Fruit fly (Drosophila melanogaster) whole organism, prepupa: ENCODE results near the gene AdipoR.

Experiments
- Blimp-1 ChIP-seq: fragments of 200-800 bp; sonication (Bioruptor generic); optimal IDR thresholded peaks from 3 replicates; lab custom pipeline; 2017; ENCODE audit warnings: missing biosample characterization, missing genetic modification characterization, mild to moderate bottlenecking, moderate library complexity, missing genetic modification reagents
- CG10631 ChIP-seq: fragments of 200-800 bp; sonication (Bioruptor generic); optimal IDR thresholded peaks from 2 replicates; lab custom pipeline; 2016; ENCODE audit warnings: missing biosample characterization, missing genetic modification characterization
- CG11294 ChIP-seq: fragments of 200-800 bp; sonication (Bioruptor generic); IDR thresholded peaks from 2 replicates; pipeline ENCODE4 v1.3.6; 2022; ENCODE audit warnings: missing biosample characterization, missing genetic modification characterization
- CG11762 ChIP-seq: fragments of 200-800 bp; sonication (Bioruptor generic); optimal IDR thresholded peaks from 3 replicates; lab custom pipeline; 2016; ENCODE audit warnings: missing biosample characterization, missing genetic modification characterization; ENCODE audit not compliant: insufficient read depth
- CG11902 ChIP-seq: fragments of 200-800 bp; sonication (Bioruptor generic); optimal IDR thresholded peaks from 3 replicates; lab custom pipeline; 2016; ENCODE audit warnings: missing biosample characterization, missing genetic modification characterization
- CG15336 ChIP-seq: fragments of 200-800 bp; sonication (Bioruptor generic); IDR thresholded peaks from 2 replicates; pipeline ENCODE4 v1.3.6; 2022; ENCODE audit warnings: missing biosample characterization, missing genetic modification characterization
- CG16779 ChIP-seq: fragments of 200-800 bp; sonication (Bioruptor generic); optimal IDR thresholded peaks from 3 replicates; lab custom pipeline; 2017; ENCODE audit warnings: missing biosample characterization, mild to moderate bottlenecking, missing genetic modification characterization
- CG3032 ChIP-seq: fragments of 200-800 bp; optimal IDR thresholded peaks from 2 replicates; lab custom pipeline; 2019; ENCODE audit warnings: missing biosample characterization, mild to moderate bottlenecking, missing genetic modification characterization, moderate library complexity
- CG31627 ChIP-seq: fragments of 200-800 bp; sonication (Bioruptor generic); optimal IDR thresholded peaks from 3 replicates; lab custom pipeline; 2016; ENCODE audit warnings: missing biosample characterization, missing genetic modification characterization
- CG32006 ChIP-seq: fragments of 200-800 bp; sonication (Bioruptor generic); optimal IDR thresholded peaks from 3 replicates; lab custom pipeline; 2017; ENCODE audit warnings: missing biosample characterization, mild to moderate bottlenecking, missing genetic modification characterization
- CG34406 ChIP-seq: fragments of 200-800 bp; sonication (Bioruptor generic); optimal IDR thresholded peaks from 3 replicates; lab custom pipeline; 2016; ENCODE audit warnings: missing biosample characterization, missing genetic modification characterization
- CG3919 ChIP-seq: fragments of 200-800 bp; sonication (Bioruptor generic); optimal IDR thresholded peaks from 3 replicates; lab custom pipeline; 2016; ENCODE audit warnings: missing biosample characterization, missing genetic modification characterization
- CG4318 ChIP-seq: fragments of 200-800 bp; sonication (Bioruptor generic); optimal IDR thresholded peaks from 3 replicates; lab custom pipeline; 2017; ENCODE audit warnings: missing biosample characterization, mild to moderate bottlenecking, missing genetic modification characterization
- CG6163 ChIP-seq: fragments of 200-800 bp; sonication (Bioruptor generic); IDR thresholded peaks from 3 replicates; pipeline ENCODE4 v1.3.6; 2022; ENCODE audit warnings: missing biosample characterization, missing genetic modification characterization
- CG6276 ChIP-seq: fragments of 200-800 bp; sonication (Bioruptor generic); optimal IDR thresholded peaks from 2 replicates; lab custom pipeline; 2017; ENCODE audit warnings: missing biosample characterization, mild to moderate bottlenecking, missing genetic modification characterization
- CG6808 ChIP-seq: fragments of 200-800 bp; sonication (Bioruptor generic); optimal IDR thresholded peaks from 3 replicates; lab custom pipeline; 2017; ENCODE audit warnings: missing biosample characterization, missing genetic modification characterization, mild to moderate bottlenecking, moderate library complexity, missing genetic modification reagents
- CG8119 ChIP-seq: fragments of 200-800 bp; sonication (Bioruptor generic); IDR thresholded peaks from 3 replicates; pipeline ENCODE4 v1.3.6; 2022; ENCODE audit warnings: missing biosample characterization, missing genetic modification characterization
- CG8632 ChIP-seq: fragments of 200-800 bp; sonication (Bioruptor generic); optimal IDR thresholded peaks from 3 replicates; lab custom pipeline; 2016; ENCODE audit warnings: missing biosample characterization, missing genetic modification characterization
- CG9139 ChIP-seq: fragments of 200-800 bp; sonication (Bioruptor generic); optimal IDR thresholded peaks from 3 replicates; lab custom pipeline; 2017; ENCODE audit warnings: missing biosample characterization, mild to moderate bottlenecking, missing genetic modification characterization
- Eip78C ChIP-seq: fragments of 200-800 bp; sonication (Bioruptor generic); peaks from one replicate; lab custom pipeline; 2016; ENCODE audit warnings: missing biosample characterization, missing genetic modification characterization
- Eip93F ChIP-seq: fragments of 200-800 bp; sonication (Bioruptor generic); optimal IDR thresholded peaks from 2 replicates; lab custom pipeline; 2016; ENCODE audit warnings: missing biosample characterization, mild to moderate bottlenecking, missing genetic modification characterization
- Ets96B ChIP-seq: fragments of 200-800 bp; optimal IDR thresholded peaks from 2 replicates; lab custom pipeline; 2019; ENCODE audit warnings: missing biosample characterization, mild to moderate bottlenecking, missing genetic modification characterization, moderate library complexity
- Gug ChIP-seq: fragments of 200-800 bp; sonication (Bioruptor generic); IDR thresholded peaks from 2 replicates; pipeline ENCODE4 v1.3.6; 2022; ENCODE audit warnings: missing biosample characterization, missing genetic modification characterization
- Hr38 ChIP-seq: sonication (Bioruptor generic); optimal IDR thresholded peaks from 2 replicates; lab custom pipeline; 2016; ENCODE audit warnings: missing biosample characterization, missing genetic modification characterization
- Hr4 ChIP-seq: fragments of 200-800 bp; sonication (Bioruptor generic); optimal IDR thresholded peaks from 3 replicates; lab custom pipeline; 2016; ENCODE audit warnings: missing biosample characterization, missing genetic modification characterization
- Lpt ChIP-seq: fragments of 200-800 bp; sonication (Bioruptor generic); optimal IDR thresholded peaks from 3 replicates; lab custom pipeline; 2016; ENCODE audit warnings: missing biosample characterization, missing genetic modification characterization
- Met ChIP-seq: fragments of 200-800 bp; sonication (Bioruptor generic); optimal IDR thresholded peaks from 3 replicates; lab custom pipeline; 2016; ENCODE audit warnings: missing biosample characterization, missing genetic modification characterization
- OdsH ChIP-seq: fragments of 200-800 bp; sonication (Bioruptor generic); optimal IDR thresholded peaks from 3 replicates; lab custom pipeline; 2016; ENCODE audit warnings: missing biosample characterization, missing genetic modification characterization
- Smox ChIP-seq: fragments of 200-800 bp; sonication (Bioruptor generic); optimal IDR thresholded peaks from 3 replicates; lab custom pipeline; 2016; ENCODE audit warnings: missing biosample characterization, missing genetic modification characterization
- Sox102F ChIP-seq: fragments of 200-800 bp; sonication (Bioruptor generic); optimal IDR thresholded peaks from 2 replicates; lab custom pipeline; 2016; ENCODE audit warnings: missing biosample characterization, mild to moderate bottlenecking, missing genetic modification characterization
- Sox14 ChIP-seq: fragments of 200-800 bp; sonication (Bioruptor generic); optimal IDR thresholded peaks from 3 replicates; lab custom pipeline; 2016; ENCODE audit warnings: missing biosample characterization, missing genetic modification characterization
- Sox15 ChIP-seq: fragments of 200-800 bp; sonication (Bioruptor generic); optimal IDR thresholded peaks from 3 replicates; lab custom pipeline; 2016; ENCODE audit warnings: missing biosample characterization, missing genetic modification characterization
- acj6 ChIP-seq: fragments of 200-800 bp; sonication (Bioruptor generic); optimal IDR thresholded peaks from 3 replicates; lab custom pipeline; 2016; ENCODE audit warnings: missing biosample characterization, missing genetic modification characterization
- dac ChIP-seq: fragments of 200-800 bp; sonication (Bioruptor generic); optimal IDR thresholded peaks from 2 replicates; lab custom pipeline; 2017; ENCODE audit warnings: missing biosample characterization, mild to moderate bottlenecking, missing genetic modification characterization
- dsx ChIP-seq: fragments of 200-800 bp; optimal IDR thresholded peaks from 3 replicates; lab custom pipeline; 2019; ENCODE audit warnings: missing biosample characterization, mild to moderate bottlenecking, missing genetic modification characterization, moderate library complexity; ENCODE audit not compliant: poor library complexity, severe bottlenecking
- eg ChIP-seq: fragments of 200-800 bp; sonication (Bioruptor generic); IDR thresholded peaks from 3 replicates; pipeline ENCODE4 v1.3.6; 2022; ENCODE audit warnings: missing biosample characterization, missing genetic modification characterization
- fd59A ChIP-seq: fragments of 200-800 bp; sonication (Bioruptor generic); optimal IDR thresholded peaks from 2 replicates; lab custom pipeline; 2017; ENCODE audit warnings: missing biosample characterization, mild to moderate bottlenecking, missing genetic modification characterization, missing genetic modification reagents
- fd85E ChIP-seq: fragments of 200-800 bp; sonication (Bioruptor generic); optimal IDR thresholded peaks from 3 replicates; lab custom pipeline; 2016; ENCODE audit warnings: missing biosample characterization, missing genetic modification characterization
- fkh ChIP-seq: fragments of 200-800 bp; sonication (Bioruptor generic); optimal IDR thresholded peaks from 3 replicates; lab custom pipeline; 2017; ENCODE audit warnings: missing biosample characterization, mild to moderate bottlenecking, missing genetic modification characterization, moderate library complexity
- lz ChIP-seq: fragments of 200-800 bp; sonication (Bioruptor generic); optimal IDR thresholded peaks from 3 replicates; lab custom pipeline; 2016; ENCODE audit warnings: missing biosample characterization, missing genetic modification characterization
- net ChIP-seq: fragments of 200-800 bp; sonication (Bioruptor generic); optimal IDR thresholded peaks from 3 replicates; lab custom pipeline; 2016; ENCODE audit warnings: missing biosample characterization, missing genetic modification characterization
- pdm3 ChIP-seq: fragments of 200-800 bp; sonication (Bioruptor generic); optimal IDR thresholded peaks from 3 replicates; lab custom pipeline; 2016; ENCODE audit warnings: missing biosample characterization, missing genetic modification characterization
- salr ChIP-seq, 2 experiments: fragments of 200-800 bp; sonication (Bioruptor generic); optimal IDR thresholded peaks; 3 replicates each; lab custom pipeline; 2016 to 2018; ENCODE audit warnings: missing biosample characterization in 2 of 2, missing genetic modification characterization in 2 of 2, mild to moderate bottlenecking in 1 of 2
- spab ChIP-seq: fragments of 200-800 bp; sonication (Bioruptor generic); optimal IDR thresholded peaks from 2 replicates; lab custom pipeline; 2017; ENCODE audit warnings: missing biosample characterization, mild to moderate bottlenecking, missing genetic modification characterization, missing genetic modification reagents
- svp ChIP-seq: fragments of 200-800 bp; sonication (Bioruptor generic); peaks from one replicate; lab custom pipeline; 2016; ENCODE audit warnings: missing biosample characterization, missing genetic modification characterization
- topi ChIP-seq: fragments of 200-800 bp; sonication (Bioruptor generic); optimal IDR thresholded peaks from 3 replicates; lab custom pipeline; 2016; ENCODE audit warnings: missing biosample characterization, missing genetic modification characterization
- vri ChIP-seq: fragments of 200-800 bp; sonication (Bioruptor generic); optimal IDR thresholded peaks from 3 replicates; lab custom pipeline; 2016; ENCODE audit warnings: missing biosample characterization, mild to moderate bottlenecking, missing genetic modification characterization

AdipoR gene

dm6 chr3R:22594257-22594656 is 46.6 kb upstream of the AdipoR start (continued):
- peak; percentile 23 for TF ChIP-seq dac (GFP tag; lab: Kevin White, UChicago)
- TF ChIP-seq dsx = no peak
- no peak for TF ChIP-seq Smox (GFP tag; lab: Kevin White, UChicago)
- no peak for TF ChIP-seq fkh (GFP tag; lab: Kevin White, UChicago)
- no peak for TF ChIP-seq Ets96B
- no peak for TF ChIP-seq Eip93F (GFP tag; lab: Kevin White, UChicago)
- TF ChIP-seq Met (GFP tag; lab: Kevin White, UChicago) = no peak
- TF ChIP-seq CG8119 (GFP tag; lab: Robert Waterston, UW) = peak; percentile 70

dm6 chr3R:22590668-22591275 is 43.1 kb upstream of the AdipoR start:
- TF ChIP-seq OdsH (GFP tag; lab: Kevin White, UChicago) (peak; percentile 66), Hr38 (GFP tag; lab: Kevin White, UChicago) (no peak), CG10631 (peak; percentile 67), Met (GFP tag; lab: Kevin White, UChicago) (peak; percentile 50), CG6163 (peak; percentile 39; the same call in 2 of the 3 replicates), pdm3 (peak; percentile 72), fd85E (no peak), topi (GFP tag; lab: Kevin White, UChicago) (peak; percentile 16), dsx (no peak), CG15336 (peak; percentile 71), net (GFP tag; lab: Kevin White, UChicago) (peak; percentile 76), Lpt (GFP tag; lab: Kevin White, UChicago) (peak; percentile 65), Blimp-1 (no peak), vri (GFP tag; lab: Kevin White, UChicago) (no peak), CG8632 (GFP tag; lab: Kevin White, UChicago) (peak; percentile 45), eg (peak; percentile 64; the same call in 1 of the 3 replicates), CG11294 (GFP tag; lab: Robert Waterston, UW) (no peak; the same call in 1 of the 2 replicates), CG34406 (GFP tag; lab: Kevin White, UChicago) (peak; percentile 13), Gug (GFP tag; lab: Robert Waterston, UW) (peak; percentile 57), fkh (GFP tag; lab: Kevin White, UChicago) (peak; percentile 76), Sox15 (GFP tag; lab: Kevin White, UChicago) (no peak), dac (GFP tag; lab: Kevin White, UChicago) (peak; percentile 68), CG6808 (GFP tag; lab: Kevin White, UChicago) (peak; percentile 22), Smox (GFP tag; lab: Kevin White, UChicago) (peak; percentile 23), CG3032 (peak; percentile 21), Sox14 (GFP tag; lab: Kevin White, UChicago) (peak; percentile 70), Sox102F (peak; percentile 22), CG11762 (peak; percentile 24), CG31627 (GFP tag; lab: Kevin White, UChicago) (peak; percentile 44), CG6276 (GFP tag; lab: Kevin White, UChicago) (peak; percentile 77), Eip93F (GFP tag; lab: Kevin White, UChicago) (no peak), acj6 (peak; percentile 65), CG8119 (GFP tag; lab: Robert Waterston, UW) (peak; percentile 71; the same call in 2 of the 3 replicates), CG11902 (no peak), CG4318 (GFP tag; lab: Kevin White, UChicago) (peak; percentile 80), spab (GFP tag; lab: Kevin White, UChicago) (peak; percentile 11), salr (GFP tag; optimal IDR thresholded peaks at IDR 0.05; lab: Kevin White, UChicago) (peak in 1 of 2 experiments; percentile 65), svp (GFP tag; lab: Kevin White, UChicago) (peak; percentile 62), CG9139 (GFP tag; lab: Kevin White, UChicago) (no peak), Hr4 (peak; percentile 85), fd59A (GFP tag; lab: Kevin White, UChicago) (peak; percentile 40), CG3919 (GFP tag; lab: Kevin White, UChicago) (peak; percentile 55), lz (GFP tag; lab: Kevin White, UChicago) (peak; percentile 64), CG32006 (GFP tag; lab: Kevin White, UChicago) (peak; percentile 92), Ets96B (peak; percentile 37), CG16779 (peak; percentile 38), Eip78C (GFP tag; lab: Kevin White, UChicago) (peak; percentile 79)
